Fruit fly (Drosophila melanogaster): ENCODE results near the gene CG31041.

The CG31041 gene

DNA sequence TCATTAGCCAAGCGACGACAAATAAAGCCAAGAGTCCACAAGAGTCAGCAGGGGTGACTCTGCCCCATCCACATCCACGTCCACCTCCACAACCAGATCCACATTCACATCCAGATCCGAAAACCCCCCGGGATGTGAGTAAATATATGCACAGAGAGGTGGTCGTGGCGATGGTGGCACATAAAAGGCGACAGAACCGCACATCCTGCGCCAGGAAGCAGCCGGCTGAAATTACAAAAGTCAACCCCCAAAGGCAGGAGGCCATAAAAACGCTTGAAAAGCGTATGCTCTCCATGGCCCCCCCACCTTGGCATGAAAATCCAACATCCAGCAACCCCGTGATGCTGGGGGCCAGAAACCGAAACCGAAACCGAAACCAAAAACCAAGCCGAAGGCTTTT is 40.0 kb downstream of the CG31041 start:
- TF ChIP-seq CG17801 (GFP tag; optimal IDR thresholded peaks at IDR 0.05; ENCODE audit: partially characterized antibody) = no peak

DNA sequence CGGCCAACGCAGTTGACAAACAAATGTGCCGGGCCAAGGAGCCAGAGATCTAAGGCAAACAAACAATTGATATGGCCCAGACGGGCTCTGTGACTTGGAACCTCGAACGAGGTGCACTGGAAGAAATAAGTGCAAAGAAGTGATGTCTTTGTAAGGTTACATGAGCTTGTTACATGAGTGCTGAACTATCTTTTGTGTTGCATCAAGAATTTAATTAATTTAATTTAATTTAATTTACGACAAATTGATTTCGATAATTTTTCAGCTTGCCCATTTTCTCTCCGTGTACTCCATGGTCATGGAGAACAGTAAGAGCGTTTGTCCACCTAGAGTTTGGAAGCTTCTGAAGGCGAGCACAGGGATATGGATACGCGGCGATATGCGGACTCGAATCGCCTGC is 40.8 kb downstream of the CG31041 start:
- TF ChIP-seq CG17801 (GFP tag; optimal IDR thresholded peaks at IDR 0.05; ENCODE audit: partially characterized antibody) = no peak

DNA sequence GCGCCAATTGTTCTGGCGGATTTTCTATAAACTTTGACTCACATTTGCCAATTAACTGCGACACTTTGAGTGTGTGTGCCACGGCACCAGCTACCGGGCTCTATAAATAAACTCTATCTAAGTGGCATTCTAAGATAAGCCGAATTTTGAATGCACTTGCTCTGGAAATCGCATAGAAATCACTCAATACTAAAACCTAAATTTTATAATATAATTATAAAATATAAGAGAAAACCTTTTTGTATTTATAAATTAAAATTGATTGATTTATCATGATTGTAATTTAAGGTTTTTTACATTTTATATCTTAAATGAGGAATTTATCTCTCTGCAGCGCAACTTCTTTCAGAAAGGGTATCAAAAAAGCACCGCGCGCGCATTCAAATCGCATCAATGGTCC is 41.5 kb downstream of the CG31041 start:
- no peak for TF ChIP-seq CG17801 (GFP tag; optimal IDR thresholded peaks at IDR 0.05; ENCODE audit: partially characterized antibody)

DNA sequence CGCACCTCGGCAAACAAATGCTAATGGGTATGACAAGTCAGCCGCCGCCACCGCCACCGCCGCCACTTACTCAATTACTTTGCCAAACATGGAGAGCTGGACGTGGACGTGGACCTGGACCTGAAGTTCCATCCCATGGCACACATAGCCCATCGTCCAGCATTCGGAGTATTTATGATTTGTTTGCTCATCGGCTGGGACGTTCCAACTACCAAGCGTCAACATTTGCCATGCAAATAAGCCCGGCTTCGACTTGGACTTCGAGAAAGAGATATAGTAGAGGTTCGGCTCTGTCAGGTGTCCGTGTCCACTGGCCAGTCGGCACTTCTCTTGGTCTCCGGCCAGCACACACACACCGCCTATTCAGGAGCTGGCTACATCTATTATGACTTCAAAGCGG is 42.0 kb downstream of the CG31041 start:
- no peak for TF ChIP-seq CG17801 (GFP tag; optimal IDR thresholded peaks at IDR 0.05; ENCODE audit: partially characterized antibody)

DNA sequence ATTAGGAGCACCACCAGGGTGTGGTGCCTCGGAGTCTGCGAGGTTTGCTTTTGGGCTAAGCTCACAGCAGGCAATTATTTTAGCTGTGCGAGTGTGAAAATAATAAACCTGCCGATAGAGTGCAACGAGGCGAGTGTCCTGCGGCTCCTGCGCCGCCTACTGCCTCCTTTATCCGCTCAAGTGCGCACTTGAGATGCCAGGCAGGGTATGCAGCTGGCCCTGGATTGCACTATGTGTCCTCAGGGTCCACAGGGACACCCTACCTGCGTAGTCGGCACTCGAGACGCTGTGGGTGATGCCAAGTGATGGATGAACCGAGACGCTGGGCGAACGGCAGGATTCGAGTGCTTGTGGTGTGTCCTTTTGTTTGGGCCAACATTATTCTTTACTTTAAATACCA is 42.7 kb downstream of the CG31041 start:
- TF ChIP-seq CG17801 (GFP tag; optimal IDR thresholded peaks at IDR 0.05; ENCODE audit: partially characterized antibody) = no peak

DNA sequence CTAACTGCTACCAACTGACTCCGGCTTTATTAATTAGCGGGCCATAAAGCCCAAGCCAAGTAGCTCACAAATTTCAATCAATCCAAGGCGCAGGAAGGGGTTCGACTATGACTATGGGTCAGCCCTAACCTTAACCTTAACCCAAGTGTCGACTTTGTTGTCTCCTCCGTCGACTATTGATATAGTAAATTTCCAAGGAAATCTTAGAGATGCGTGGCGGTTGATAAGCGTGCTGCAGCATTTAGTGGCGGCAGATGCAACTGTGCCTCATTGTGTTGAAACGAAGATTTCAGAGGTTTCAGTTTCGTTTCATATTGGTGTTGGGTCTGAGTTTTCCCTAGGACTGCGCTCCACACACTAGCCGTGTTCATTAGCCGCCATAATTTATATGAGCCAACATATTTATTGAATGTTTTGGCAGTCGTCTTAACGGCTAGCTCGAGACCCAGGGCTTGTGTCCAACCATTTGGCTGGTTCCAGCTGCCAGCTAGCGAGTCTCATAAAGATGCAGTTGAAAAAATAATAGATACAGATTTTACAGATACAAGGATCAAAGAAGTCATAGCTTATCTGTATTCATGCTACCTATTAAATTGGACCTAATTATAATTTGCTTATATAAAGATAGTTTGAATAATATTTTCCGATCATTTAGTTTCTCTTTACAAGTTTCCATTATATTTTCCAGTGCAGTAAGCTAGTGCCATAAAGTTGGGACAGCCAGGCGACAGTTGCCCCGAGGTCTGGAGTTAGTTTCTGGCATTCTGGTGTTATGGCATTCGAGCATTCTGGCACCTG is 43.3 kb downstream of the CG31041 start:
- TF ChIP-seq CG17801 (GFP tag; optimal IDR thresholded peaks at IDR 0.05; ENCODE audit: partially characterized antibody) = no peak

DNA sequence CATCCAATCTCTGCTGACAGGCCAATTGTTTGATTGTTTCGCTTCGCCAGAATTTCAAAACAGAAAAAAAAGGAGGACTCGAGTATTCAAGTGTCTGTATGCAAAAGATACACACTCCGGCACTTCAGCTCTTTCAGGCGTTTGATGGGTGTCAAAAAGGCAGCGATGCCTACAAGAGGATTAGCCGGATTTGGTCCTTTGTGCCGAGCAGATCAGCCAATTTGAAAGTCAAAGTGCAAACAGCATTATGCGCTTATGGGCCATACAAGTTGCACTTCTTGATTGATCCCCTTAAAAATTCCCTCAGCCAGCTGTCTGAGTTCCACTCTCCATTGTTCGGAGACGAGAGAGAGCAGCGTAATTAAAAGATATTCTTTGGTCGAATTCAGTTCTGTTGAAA is 44.3 kb downstream of the CG31041 start:
- TF ChIP-seq CG17801 (GFP tag; optimal IDR thresholded peaks at IDR 0.05; ENCODE audit: partially characterized antibody) = no peak

DNA sequence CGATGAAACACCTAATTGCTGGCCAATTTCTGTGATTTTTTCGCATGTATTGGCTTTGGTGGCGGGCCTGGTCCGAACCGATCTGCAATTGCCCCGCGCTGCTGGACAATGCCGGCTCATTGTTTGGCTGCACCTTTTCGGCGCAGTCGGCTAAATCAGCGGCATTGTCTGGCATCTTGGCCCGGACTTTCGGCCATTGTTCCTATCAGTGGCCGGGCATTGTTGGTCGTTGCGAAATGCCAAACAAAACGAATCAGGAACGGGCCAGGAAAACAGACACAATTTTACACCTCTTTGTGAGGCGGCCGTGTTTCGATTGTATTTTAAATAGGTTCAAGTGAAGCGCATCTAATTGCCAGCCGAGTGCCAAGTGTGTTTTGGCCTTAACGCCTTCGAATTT is 45.5 kb downstream of the CG31041 start:
- TF ChIP-seq CG17801 (GFP tag; optimal IDR thresholded peaks at IDR 0.05; ENCODE audit: partially characterized antibody) = no peak

DNA sequence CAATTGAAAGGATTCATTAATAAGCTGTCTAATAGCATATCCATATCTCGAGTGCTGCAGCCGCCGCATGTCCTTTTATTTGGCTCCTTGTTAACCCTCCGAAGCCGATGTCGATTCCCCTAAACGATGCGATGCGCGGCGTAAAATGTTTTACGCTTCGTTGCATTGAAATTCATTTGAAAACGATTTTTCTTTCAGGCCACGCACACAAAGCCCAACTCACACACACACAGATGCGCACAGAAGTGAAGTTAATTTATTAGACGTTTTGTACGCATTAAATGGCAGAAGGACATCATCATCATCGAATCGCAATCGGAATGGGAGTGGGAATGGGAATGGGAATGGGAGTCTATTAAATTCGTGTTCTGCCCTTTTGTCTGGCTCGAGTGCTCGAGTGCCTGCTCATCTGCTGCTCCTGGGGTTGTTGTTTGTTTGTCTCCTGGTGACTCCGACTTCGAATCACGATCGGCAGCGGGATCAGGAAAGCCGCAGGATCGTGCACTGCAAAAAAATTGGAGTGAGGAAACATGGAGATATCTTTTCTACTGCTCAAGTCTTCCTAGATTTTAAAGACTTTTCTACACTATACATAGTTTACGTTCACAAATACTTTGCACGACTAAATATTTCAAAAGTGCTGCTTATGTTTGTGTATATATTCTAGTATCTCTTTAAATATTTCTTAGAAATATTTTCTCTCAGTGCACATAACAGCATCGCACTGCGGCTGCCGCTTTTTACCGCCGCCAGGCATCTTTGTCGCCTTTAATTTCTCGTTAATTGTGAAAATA is 49.6 kb downstream of the CG31041 start:
- no peak for TF ChIP-seq CG17801 (GFP tag; optimal IDR thresholded peaks at IDR 0.05; ENCODE audit: partially characterized antibody)
